Comparison of ENCODE assay signal across 1 fruit fly cellular context in the genomic region with DNA sequence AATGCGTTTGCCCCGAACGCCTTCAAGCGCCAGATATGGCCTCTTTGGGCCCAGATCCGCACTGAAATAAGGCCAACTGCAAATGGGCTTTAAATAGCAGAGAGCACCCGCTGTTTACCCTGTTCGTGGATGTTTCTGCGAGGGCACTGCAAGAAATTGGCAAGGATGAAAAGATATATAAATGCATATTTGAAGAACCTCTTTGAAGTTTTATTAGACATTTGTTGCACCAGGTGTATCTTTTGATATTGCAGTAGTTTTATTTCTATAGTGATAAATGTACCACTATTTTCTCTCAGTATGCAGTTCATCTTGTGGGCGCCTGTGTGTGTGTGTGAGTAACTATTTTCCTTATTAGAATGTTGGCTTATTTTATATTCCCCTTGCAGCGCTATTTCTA.
TF ChIP-seq lines count a peak whose summit lies in the region.

No protein-coding gene starts in this region.

TF ChIP-seq in whole organism, embryonic, 481 proteins besides CTCF, POLR2A, EP300 and RAD21 (continued from another document):
- TF ChIP-seq CG15269 (tag; optimal IDR thresholded peaks at IDR 0.05; lab: Kevin White, UChicago) (peak; percentile 19), CG2678 (tag; optimal IDR thresholded peaks at IDR 0.05; lab: Kevin White, UChicago) (peak; percentile 59), CG12391 (tag; optimal IDR thresholded peaks at IDR 0.05; lab: Kevin White, UChicago) (peak; percentile 4), CG2202 (tag; optimal IDR thresholded peaks at IDR 0.05; lab: Kevin White, UChicago) (no peak), dmrt99B (tag; optimal IDR thresholded peaks at IDR 0.05; lab: Kevin White, UChicago) (peak; percentile 50), sens (GFP tag; lab: Kevin White, UChicago) (peak; percentile 76), yki (optimal IDR thresholded peaks at IDR 0.05; lab: Kevin White, UChicago) (no peak), CG5953 (GFP tag; IDR thresholded peaks at IDR 0.05; lab: Robert Waterston, UW) (0 out of 2 replicates have a peak, but pooled peaks have one; percentile 9), CG30431 (GFP tag; optimal IDR thresholded peaks at IDR 0.05; lab: Kevin White, UChicago) (no peak), Taf1 (GFP tag; IDR thresholded peaks at IDR 0.05; lab: Robert Waterston, UW) (0 out of 2 replicates have a peak, but pooled peaks have one; percentile 16), E2f1 (GFP tag; IDR thresholded peaks at IDR 0.05; lab: Robert Waterston, UW) (peak; percentile 46; the same call in 1 of the 2 replicates), dysf (GFP tag; IDR thresholded peaks at IDR 0.05; lab: Robert Waterston, UW) (peak; percentile 73), az2 (GFP tag; optimal IDR thresholded peaks at IDR 0.05; lab: Kevin White, UChicago) (peak; percentile 1), so (GFP tag; IDR thresholded peaks at IDR 0.05; lab: Robert Waterston, UW) (0 out of 3 replicates have a peak, but pooled peaks have one; percentile 31), otp (GFP tag; IDR thresholded peaks at IDR 0.05; lab: Robert Waterston, UW) (peak; percentile 64; the same call in 2 of the 3 replicates), CG7839 (tag; optimal IDR thresholded peaks at IDR 0.05; lab: Kevin White, UChicago) (peak; percentile 27), sob (GFP tag; IDR thresholded peaks at IDR 0.05; lab: Robert Waterston, UW) (peak; percentile 58), C15 (GFP tag; IDR thresholded peaks at IDR 0.05; lab: Robert Waterston, UW) (0 out of 3 replicates have a peak, but pooled peaks have one; percentile 31), hth (optimal IDR thresholded peaks at IDR 0.05; lab: Kevin White, UChicago) (no peak), CG14667 (GFP tag; IDR thresholded peaks at IDR 0.05; lab: Robert Waterston, UW) (peak; percentile 61), CG6272 (GFP tag; IDR thresholded peaks at IDR 0.05; lab: Robert Waterston, UW) (peak; percentile 38; the same call in 1 of the 2 replicates), Ets65A (GFP tag; lab: Kevin White, UChicago) (peak; percentile 94), CG10366 (GFP tag; IDR thresholded peaks at IDR 0.05; lab: Robert Waterston, UW) (peak; percentile 70), sisA (GFP tag; IDR thresholded peaks at IDR 0.05; lab: Robert Waterston, UW) (peak; percentile 81), CG7556 (GFP tag; optimal IDR thresholded peaks at IDR 0.05; lab: Kevin White, UChicago) (no peak), CG18011 (GFP tag; optimal IDR thresholded peaks at IDR 0.05; lab: Kevin White, UChicago) (no peak), ap (GFP tag; IDR thresholded peaks at IDR 0.05; lab: Robert Waterston, UW) (peak; percentile 25; the same call in 1 of the 2 replicates), Aef1 (GFP tag; IDR thresholded peaks at IDR 0.05; lab: Robert Waterston, UW) (peak; percentile 56; the same call in 2 of the 3 replicates), nmo (GFP tag; optimal IDR thresholded peaks at IDR 0.05; lab: Kevin White, UChicago) (peak; percentile 23), CG12219 (GFP tag; optimal IDR thresholded peaks at IDR 0.05; lab: Kevin White, UChicago) (no peak), D19A (tag; optimal IDR thresholded peaks at IDR 0.05; lab: Kevin White, UChicago) (peak; percentile 19), CG11723 (GFP tag; optimal IDR thresholded peaks at IDR 0.05; lab: Kevin White, UChicago) (no peak), CG11560 (tag; IDR thresholded peaks at IDR 0.05; lab: Robert Waterston, UW) (0 out of 3 replicates have a peak, but pooled peaks have one; percentile 35), Drgx (GFP tag; IDR thresholded peaks at IDR 0.05; lab: Robert Waterston, UW) (peak; percentile 85), slbo (GFP tag; IDR thresholded peaks at IDR 0.05; lab: Robert Waterston, UW) (peak; percentile 64), CG7786 (GFP tag; optimal IDR thresholded peaks at IDR 0.05; lab: Kevin White, UChicago) (peak; percentile 14), CG11093 (GFP tag; IDR thresholded peaks at IDR 0.05; lab: Robert Waterston, UW) (peak; percentile 57; the same call in 1 of the 3 replicates), Atf6 (GFP tag; IDR thresholded peaks at IDR 0.05; lab: Robert Waterston, UW) (peak; percentile 31; the same call in 1 of the 2 replicates), CG14710 (tag; optimal IDR thresholded peaks at IDR 0.05; lab: Kevin White, UChicago) (no peak), CG18619 (GFP tag; optimal IDR thresholded peaks at IDR 0.05; lab: Kevin White, UChicago) (no peak), fd96Cb (tag; optimal IDR thresholded peaks at IDR 0.05; lab: Kevin White, UChicago) (peak; percentile 10), al (GFP tag; IDR thresholded peaks at IDR 0.05; lab: Robert Waterston, UW) (0 out of 2 replicates have a peak, but pooled peaks have one; percentile 19), Tbp (GFP tag; optimal IDR thresholded peaks at IDR 0.05; lab: Kevin White, UChicago) (no peak), CG12744 (GFP tag; optimal IDR thresholded peaks at IDR 0.05; lab: Kevin White, UChicago) (no peak), HLH3B (GFP tag; IDR thresholded peaks at IDR 0.05; lab: Robert Waterston, UW) (peak; percentile 72), CG2875 (GFP tag; optimal IDR thresholded peaks at IDR 0.05; lab: Kevin White, UChicago) (no peak), CG10462 (GFP tag; optimal IDR thresholded peaks at IDR 0.05; lab: Kevin White, UChicago) (no peak), B-H1 (GFP tag; IDR thresholded peaks at IDR 0.05; lab: Robert Waterston, UW) (peak; percentile 70; the same call in 2 of the 3 replicates), CG17912 (GFP tag; optimal IDR thresholded peaks at IDR 0.05; lab: Kevin White, UChicago) (no peak), usp (GFP tag; optimal IDR thresholded peaks at IDR 0.05; lab: Kevin White, UChicago) (no peak), Neu2 (GFP tag; optimal IDR thresholded peaks at IDR 0.05; lab: Kevin White, UChicago; ENCODE audit: borderline replicate concordance) (no peak), peb (GFP tag; IDR thresholded peaks at IDR 0.05; lab: Robert Waterston, UW) (no peak), CG3065 (GFP tag; optimal IDR thresholded peaks at IDR 0.05; lab: Kevin White, UChicago) (no peak), Atf3 (GFP tag; optimal IDR thresholded peaks at IDR 0.05; lab: Kevin White, UChicago) (no peak), CG2889 (GFP tag; IDR thresholded peaks at IDR 0.05; lab: Robert Waterston, UW) (peak; percentile 34; the same call in 1 of the 3 replicates), zfh1 (GFP tag; IDR thresholded peaks at IDR 0.05; lab: Robert Waterston, UW) (0 out of 3 replicates have a peak, but pooled peaks have one; percentile 35), lab (GFP tag; optimal IDR thresholded peaks at IDR 0.05; lab: Kevin White, UChicago) (peak; percentile 33), CG16863 (GFP tag; optimal IDR thresholded peaks at IDR 0.05; lab: Kevin White, UChicago) (peak; percentile 8), zen (tag; optimal IDR thresholded peaks at IDR 0.05; lab: Kevin White, UChicago) (peak; percentile 20), row (GFP tag; IDR thresholded peaks at IDR 0.05; lab: Robert Waterston, UW) (peak; percentile 76), Dll (GFP tag; IDR thresholded peaks at IDR 0.05; lab: Robert Waterston, UW; ENCODE audit: partially characterized antibody) (no peak), CG11696 (GFP tag; IDR thresholded peaks at IDR 0.05; lab: Robert Waterston, UW) (0 out of 2 replicates have a peak, but pooled peaks have one; percentile 19), seq (GFP tag; IDR thresholded peaks at IDR 0.05; lab: Robert Waterston, UW) (peak; percentile 61), Blimp-1 (GFP tag; optimal IDR thresholded peaks at IDR 0.05; lab: Kevin White, UChicago) (peak; percentile 42), CG34422 (GFP tag; IDR thresholded peaks at IDR 0.05; lab: Robert Waterston, UW) (peak; percentile 53; the same call in 2 of the 3 replicates), CG14441 (GFP tag; IDR thresholded peaks at IDR 0.05; lab: Robert Waterston, UW) (peak; percentile 65), Gsc (GFP tag; IDR thresholded peaks at IDR 0.05; lab: Robert Waterston, UW) (no peak), CG10431 (GFP tag; optimal IDR thresholded peaks at IDR 0.05; lab: Kevin White, UChicago) (no peak), Mrtf (GFP tag; IDR thresholded peaks at IDR 0.05; lab: Robert Waterston, UW) (peak; percentile 54; the same call in 1 of the 3 replicates), Ptx1 (GFP tag; IDR thresholded peaks at IDR 0.05; lab: Robert Waterston, UW) (peak; percentile 56; the same call in 1 of the 2 replicates), CG14014 (GFP tag; IDR thresholded peaks at IDR 0.05; lab: Robert Waterston, UW) (0 out of 2 replicates have a peak, but pooled peaks have one; percentile 24), CG11398 (GFP tag; optimal IDR thresholded peaks at IDR 0.05; lab: Kevin White, UChicago) (no peak), shn (GFP tag; optimal IDR thresholded peaks at IDR 0.05; lab: Kevin White, UChicago) (no peak), ase (GFP tag; IDR thresholded peaks at IDR 0.05; lab: Robert Waterston, UW) (peak; percentile 65; the same call in 2 of the 3 replicates), Xrp1 (GFP tag; IDR thresholded peaks at IDR 0.05; lab: Robert Waterston, UW) (peak; percentile 76), YL-1 (GFP tag; optimal IDR thresholded peaks at IDR 0.05; lab: Kevin White, UChicago) (no peak), CG11504 (tag; optimal IDR thresholded peaks at IDR 0.05; lab: Kevin White, UChicago) (no peak), Mes4 (GFP tag; optimal IDR thresholded peaks at IDR 0.05; lab: Kevin White, UChicago) (no peak), danr (GFP tag; IDR thresholded peaks at IDR 0.05; lab: Robert Waterston, UW) (peak; percentile 51; the same call in 1 of the 2 replicates), croc (GFP tag; conservative IDR thresholded peaks at IDR 0.05; lab: Robert Waterston, UW) (0 out of 3 replicates have a peak, but pooled peaks have one; percentile 40), Hmr (GFP tag; optimal IDR thresholded peaks at IDR 0.05; lab: Kevin White, UChicago) (no peak), CG11695 (GFP tag; IDR thresholded peaks at IDR 0.05; lab: Robert Waterston, UW) (peak; percentile 39; the same call in 1 of the 3 replicates), E2f2 (GFP tag; IDR thresholded peaks at IDR 0.05; lab: Robert Waterston, UW) (peak; percentile 46), stwl (tag; optimal IDR thresholded peaks at IDR 0.05; lab: Kevin White, UChicago) (no peak), btn (GFP tag; optimal IDR thresholded peaks at IDR 0.05; lab: Kevin White, UChicago) (no peak), oc (tag; optimal IDR thresholded peaks at IDR 0.05; lab: Kevin White, UChicago) (no peak), H2.0 (GFP tag; IDR thresholded peaks at IDR 0.05; lab: Robert Waterston, UW) (peak; percentile 63), stc (GFP tag; IDR thresholded peaks at IDR 0.05; lab: Robert Waterston, UW) (peak; percentile 48; the same call in 1 of the 2 replicates), CG16813 (GFP tag; IDR thresholded peaks at IDR 0.05; lab: Robert Waterston, UW; ENCODE audit: partially characterized antibody) (no peak), Med (GFP tag; lab: Kevin White, UChicago) (peak; percentile 55), CG11456 (GFP tag; IDR thresholded peaks at IDR 0.05; lab: Robert Waterston, UW) (peak; percentile 71; the same call in 1 of the 3 replicates), CG9215 (GFP tag; IDR thresholded peaks at IDR 0.05; lab: Robert Waterston, UW) (peak; percentile 39; the same call in 1 of the 2 replicates), phol (tag; optimal IDR thresholded peaks at IDR 0.05; lab: Kevin White, UChicago) (peak; percentile 28), Fer3 (tag; optimal IDR thresholded peaks at IDR 0.05; lab: Kevin White, UChicago) (peak; percentile 17), hbn (GFP tag; IDR thresholded peaks at IDR 0.05; lab: Robert Waterston, UW; ENCODE audit: partially characterized antibody) (no peak), vvl (GFP tag; IDR thresholded peaks at IDR 0.05; lab: Robert Waterston, UW) (peak; percentile 62; the same call in 1 of the 2 replicates), MBD-R2 (GFP tag; IDR thresholded peaks at IDR 0.05; lab: Robert Waterston, UW) (peak; percentile 31; the same call in 1 of the 2 replicates), H15 (GFP tag; IDR thresholded peaks at IDR 0.05; lab: Robert Waterston, UW) (peak; percentile 37; the same call in 1 of the 3 replicates), grau (tag; optimal IDR thresholded peaks at IDR 0.05; lab: Kevin White, UChicago) (peak; percentile 23), lmd (GFP tag; IDR thresholded peaks at IDR 0.05; lab: Robert Waterston, UW) (peak; percentile 67), Gug (GFP tag; IDR thresholded peaks at IDR 0.05; lab: Robert Waterston, UW) (0 out of 4 replicates have a peak, but pooled peaks have one; percentile 8), CG9932 (GFP tag; IDR thresholded peaks at IDR 0.05; lab: Robert Waterston, UW) (peak; percentile 49; the same call in 1 of the 2 replicates), fd3F (GFP tag; optimal IDR thresholded peaks at IDR 0.05; lab: Kevin White, UChicago) (no peak), Hand (GFP tag; optimal IDR thresholded peaks at IDR 0.05; lab: Kevin White, UChicago) (no peak), tx (GFP tag; optimal IDR thresholded peaks at IDR 0.05; lab: Kevin White, UChicago) (no peak), CG13424 (tag; optimal IDR thresholded peaks at IDR 0.05; lab: Kevin White, UChicago) (peak; percentile 39), dati (GFP tag; IDR thresholded peaks at IDR 0.05; lab: Robert Waterston, UW) (0 out of 2 replicates have a peak, but pooled peaks have one; percentile 33), ash1 (GFP tag; optimal IDR thresholded peaks at IDR 0.05; lab: Kevin White, UChicago) (no peak), tgo (GFP tag; IDR thresholded peaks at IDR 0.05; lab: Robert Waterston, UW) (peak; percentile 71), kay (GFP tag; optimal IDR thresholded peaks at IDR 0.05; lab: Kevin White, UChicago) (no peak), wdn (GFP tag; IDR thresholded peaks at IDR 0.05; lab: Robert Waterston, UW) (0 out of 2 replicates have a peak, but pooled peaks have one; percentile 6)
TF ChIP-seq in whole organism, embryonic: peak in this region for 124.
